Worm (Caenorhabditis elegans): ENCODE results near the gene ZK1073.1.
A peak's percentile ranks its signal among the peaks of the same experiment; 100 is the strongest.

ce11 chrX:16105863-16106262 is 22.8 kb downstream of the ZK1073.1 start:
- no peak for TF ChIP-seq dpl-1 (GFP tag; optimal IDR thresholded peaks at IDR 0.05)
- no peak for TF ChIP-seq aly-2 (tag; optimal IDR thresholded peaks at IDR 0.05)
- TF ChIP-seq lin-13 (GFP tag; optimal IDR thresholded peaks at IDR 0.05), result no peak
- TF ChIP-seq daf-8 (GFP tag; IDR thresholded peaks at IDR 0.05), result no peak
- no peak for TF ChIP-seq nhr-76 (tag; optimal IDR thresholded peaks at IDR 0.05)
- TF ChIP-seq nhr-111 (GFP tag; optimal IDR thresholded peaks at IDR 0.05), result no peak
- no peak for TF ChIP-seq nhr-11 (tag; optimal IDR thresholded peaks at IDR 0.05)
- no peak for TF ChIP-seq lir-3 (tag; optimal IDR thresholded peaks at IDR 0.05)
- TF ChIP-seq pha-4 (GFP tag; IDR thresholded peaks at IDR 0.05), result no peak
- no peak for TF ChIP-seq pha-4 (tag; optimal IDR thresholded peaks at IDR 0.05)
- no peak for TF ChIP-seq dmd-6 (GFP tag; IDR thresholded peaks at IDR 0.05)
- peak in 1 of 2 experiments; percentile 96 for TF ChIP-seq unc-62 (GFP tag; optimal IDR thresholded peaks at IDR 0.05 in 1 of 2)
- TF ChIP-seq unc-62 (tag; optimal IDR thresholded peaks at IDR 0.05), result no peak
- TF ChIP-seq ceh-20 (GFP tag; IDR thresholded peaks at IDR 0.05), result no peak

Data from whole organism, L4 larva.